Fruit fly (Drosophila melanogaster) whole organism, embryonic: ENCODE data around the gene CG11470.

Experiments used
- Atf-2 ChIP-seq: fragments of 200-800 bp; sonication (Bioruptor generic); optimal IDR thresholded peaks from 2 replicates; lab custom pipeline; 2016; ENCODE audit warnings: missing biosample characterization, missing genetic modification characterization
- B-H2 ChIP-seq: fragments of 200-800 bp; sonication (Bioruptor generic); optimal IDR thresholded peaks from 2 replicates; lab custom pipeline; 2018; ENCODE audit warnings: missing biosample characterization, mild to moderate bottlenecking, missing genetic modification characterization
- Bteb2 ChIP-seq: fragments of 200-800 bp; sonication (Bioruptor generic); optimal IDR thresholded peaks from 2 replicates; lab custom pipeline; 2016; ENCODE audit warnings: missing biosample characterization, missing genetic modification characterization
- CG10565 ChIP-seq: fragments of 200-800 bp; sonication (Bioruptor generic); optimal IDR thresholded peaks from 3 replicates; lab custom pipeline; 2016; ENCODE audit warnings: missing biosample characterization, mild to moderate bottlenecking, missing genetic modification characterization
- CG11560 ChIP-seq: fragments of 200-800 bp; sonication (Bioruptor generic); IDR thresholded peaks from 3 replicates; pipeline ENCODE4 v1.3.6; 2022; ENCODE audit warnings: missing biosample characterization, missing genetic modification characterization
- CG11695 ChIP-seq: fragments of 200-800 bp; sonication (Bioruptor generic); IDR thresholded peaks from 3 replicates; pipeline ENCODE4 v1.3.6; 2022; ENCODE audit warnings: missing biosample characterization, missing genetic modification characterization
- CG11723 ChIP-seq: fragments of 200-800 bp; sonication (Bioruptor generic); optimal IDR thresholded peaks from 2 replicates; lab custom pipeline; 2017; ENCODE audit warnings: missing biosample characterization, mild to moderate bottlenecking, missing genetic modification characterization
- CG12104 ChIP-seq: fragments of 200-800 bp; sonication (Bioruptor generic); optimal IDR thresholded peaks from 3 replicates; lab custom pipeline; 2016; ENCODE audit warnings: missing biosample characterization, missing genetic modification characterization
- CG17186 ChIP-seq: fragments of 200-800 bp; sonication (Bioruptor generic); optimal IDR thresholded peaks from 3 replicates; lab custom pipeline; 2017; ENCODE audit warnings: missing biosample characterization, missing genetic modification reagents, missing genetic modification characterization
- CG17359 ChIP-seq: fragments of 200-800 bp; sonication (Bioruptor generic); optimal IDR thresholded peaks from 3 replicates; lab custom pipeline; 2018; ENCODE audit warnings: missing biosample characterization, mild to moderate bottlenecking, missing genetic modification characterization, moderate library complexity
- CG32767 ChIP-seq: fragments of 200-800 bp; sonication (Bioruptor generic); IDR thresholded peaks from 2 replicates; pipeline ENCODE4 v1.3.6; 2022; ENCODE audit warnings: missing biosample characterization, missing genetic modification characterization
- CG32772 ChIP-seq: fragments of 200-800 bp; sonication (Bioruptor generic); IDR thresholded peaks from 2 replicates; pipeline ENCODE4 v1.3.6; 2022; ENCODE audit warnings: missing biosample characterization, missing genetic modification characterization
- CG4707 ChIP-seq: fragments of 200-800 bp; sonication (Bioruptor generic); optimal IDR thresholded peaks from 2 replicates; lab custom pipeline; 2018; ENCODE audit warnings: missing biosample characterization, mild to moderate bottlenecking, missing genetic modification characterization, moderate library complexity
- CG5245 ChIP-seq: fragments of 200-800 bp; sonication (Bioruptor generic); optimal IDR thresholded peaks from 3 replicates; lab custom pipeline; 2016; ENCODE audit warnings: missing biosample characterization, missing genetic modification characterization
- CG7963 ChIP-seq: fragments of 200-800 bp; sonication (Bioruptor generic); IDR thresholded peaks from 3 replicates; pipeline ENCODE4 v1.3.6; 2022; ENCODE audit warnings: missing biosample characterization, missing genetic modification characterization; ENCODE audit not compliant: partially characterized antibody
- CG7987 ChIP-seq: fragments of 200-800 bp; sonication (Bioruptor generic); optimal IDR thresholded peaks from 2 replicates; lab custom pipeline; 2018; ENCODE audit warnings: missing biosample characterization, mild to moderate bottlenecking, missing genetic modification characterization, moderate library complexity
- CG9797 ChIP-seq: fragments of 200-800 bp; sonication (Bioruptor generic); optimal IDR thresholded peaks from 3 replicates; lab custom pipeline; 2018; ENCODE audit warnings: missing biosample characterization, mild to moderate bottlenecking, missing genetic modification characterization
- CG9817 ChIP-seq: fragments of 200-800 bp; sonication (Bioruptor generic); optimal IDR thresholded peaks from 2 replicates; lab custom pipeline; 2018; ENCODE audit warnings: missing biosample characterization, mild to moderate bottlenecking, missing genetic modification characterization, moderate library complexity
- Eip74EF ChIP-seq, 2 experiments: fragments of 200-800 bp in 1 of 2; fragments of >200 bp in 1 of 2; sonication (Bioruptor generic) in 1 of 2; optimal IDR thresholded peaks; 2 replicates each; lab custom pipeline; 2017 to 2019; ENCODE audit warnings: missing biosample characterization in 2 of 2, missing genetic modification characterization in 2 of 2, mild to moderate bottlenecking in 1 of 2, moderate library complexity in 1 of 2
- Ets65A ChIP-seq: fragments of 200-800 bp; sonication (Bioruptor generic); peaks from one replicate; lab custom pipeline; 2016; ENCODE audit warnings: missing biosample characterization, missing genetic modification characterization
- Fer1 ChIP-seq: fragments of 200-800 bp; sonication (Bioruptor generic); optimal IDR thresholded peaks from 2 replicates; lab custom pipeline; 2017; ENCODE audit warnings: missing biosample characterization, mild to moderate bottlenecking, missing genetic modification characterization
- Gug ChIP-seq: fragments of 200-800 bp; sonication (Bioruptor generic); IDR thresholded peaks from 4 replicates; pipeline ENCODE4 v1.3.6; 2022; ENCODE audit warnings: missing biosample characterization, missing genetic modification characterization
- Hmr ChIP-seq: fragments of 200-800 bp; sonication (Bioruptor generic); optimal IDR thresholded peaks from 3 replicates; lab custom pipeline; 2017; ENCODE audit warnings: mild to moderate bottlenecking, missing biosample characterization, missing genetic modification reagents, missing genetic modification characterization
- Kr ChIP-seq: fragments of 200-800 bp; sonication (Bioruptor generic); optimal IDR thresholded peaks from 2 replicates; lab custom pipeline; 2017; ENCODE audit warnings: missing biosample characterization, mild to moderate bottlenecking, missing genetic modification characterization
- MBD-R2 ChIP-seq: fragments of 200-800 bp; sonication (Bioruptor generic); IDR thresholded peaks from 2 replicates; pipeline ENCODE4 v1.3.6; 2022; ENCODE audit warnings: missing biosample characterization, missing genetic modification characterization
- Nf-YB ChIP-seq: fragments of 200-800 bp; sonication (Bioruptor generic); optimal IDR thresholded peaks from 3 replicates; lab custom pipeline; 2019; ENCODE audit warnings: missing biosample characterization, mild to moderate bottlenecking, missing genetic modification characterization, moderate library complexity
- Nf-YC ChIP-seq: fragments of 200-800 bp; optimal IDR thresholded peaks from 3 replicates; lab custom pipeline; 2019; ENCODE audit warnings: missing biosample characterization, mild to moderate bottlenecking, missing genetic modification characterization, moderate library complexity
- Side ChIP-seq: fragments of 200-800 bp; sonication (Bioruptor generic); optimal IDR thresholded peaks from 2 replicates; lab custom pipeline; 2016; ENCODE audit warnings: missing biosample characterization, missing genetic modification characterization
- Sox102F ChIP-seq: fragments of 200-800 bp; sonication (Bioruptor generic); optimal IDR thresholded peaks from 2 replicates; lab custom pipeline; 2018; ENCODE audit warnings: missing biosample characterization, mild to moderate bottlenecking, missing genetic modification characterization, moderate library complexity
- bab2 ChIP-seq: fragments of 200-800 bp; sonication (Bioruptor generic); optimal IDR thresholded peaks from 2 replicates; lab custom pipeline; 2016; ENCODE audit warnings: missing biosample characterization, missing genetic modification characterization
- cg ChIP-seq: fragments of 200-800 bp; sonication (Bioruptor generic); optimal IDR thresholded peaks from 3 replicates; lab custom pipeline; 2019; ENCODE audit warnings: missing biosample characterization, mild to moderate bottlenecking, missing genetic modification characterization, moderate library complexity
- ci ChIP-seq: fragments of 200-800 bp; sonication (Bioruptor generic); IDR thresholded peaks from 3 replicates; pipeline ENCODE4 v1.3.6; 2022; ENCODE audit warnings: missing biosample characterization, missing genetic modification characterization
- dati ChIP-seq: fragments of 200-800 bp; sonication (Bioruptor generic); IDR thresholded peaks from 2 replicates; pipeline ENCODE4 v1.3.6; 2022; ENCODE audit warnings: missing biosample characterization, missing genetic modification characterization
- dmrt99B ChIP-seq: fragments of 200-800 bp; sonication (Bioruptor generic); optimal IDR thresholded peaks from 2 replicates; lab custom pipeline; 2018; ENCODE audit warnings: missing biosample characterization, mild to moderate bottlenecking, missing genetic modification characterization, moderate library complexity
- ems ChIP-seq: fragments of 200-800 bp; sonication (Bioruptor generic); optimal IDR thresholded peaks from 3 replicates; lab custom pipeline; 2016; ENCODE audit warnings: missing biosample characterization, missing genetic modification characterization
- ewg ChIP-seq: fragments of 200-800 bp; sonication (Bioruptor generic); optimal IDR thresholded peaks from 3 replicates; lab custom pipeline; 2017; ENCODE audit warnings: mild to moderate bottlenecking, missing biosample characterization, missing genetic modification reagents, missing genetic modification characterization
- ftz-f1 ChIP-seq: fragments of 200-800 bp; sonication (Bioruptor generic); optimal IDR thresholded peaks from 2 replicates; lab custom pipeline; 2016; ENCODE audit warnings: missing biosample characterization, missing genetic modification characterization
- grau ChIP-seq: fragments of 200-800 bp; optimal IDR thresholded peaks from 3 replicates; lab custom pipeline; 2019; ENCODE audit warnings: missing biosample characterization, mild to moderate bottlenecking, missing genetic modification characterization, moderate library complexity
- maf-S ChIP-seq: fragments of 200-800 bp; sonication (Bioruptor generic); optimal IDR thresholded peaks from 2 replicates; lab custom pipeline; 2016; ENCODE audit warnings: missing biosample characterization, missing genetic modification characterization
- mirr ChIP-seq: fragments of 200-800 bp; sonication (Bioruptor generic); optimal IDR thresholded peaks from 3 replicates; lab custom pipeline; 2018; ENCODE audit warnings: missing biosample characterization, mild to moderate bottlenecking, missing genetic modification characterization
- nmo ChIP-seq: fragments of 200-800 bp; sonication (Bioruptor generic); optimal IDR thresholded peaks from 2 replicates; lab custom pipeline; 2018; ENCODE audit warnings: missing biosample characterization, mild to moderate bottlenecking, missing genetic modification characterization, moderate library complexity
- pros ChIP-seq: fragments of 200-800 bp; sonication (Bioruptor generic); optimal IDR thresholded peaks from 3 replicates; lab custom pipeline; 2019; ENCODE audit warnings: missing biosample characterization, mild to moderate bottlenecking, missing genetic modification characterization, moderate library complexity
- run ChIP-seq: fragments of 200-800 bp; sonication (Bioruptor generic); optimal IDR thresholded peaks from 3 replicates; lab custom pipeline; 2018; ENCODE audit warnings: missing biosample characterization, mild to moderate bottlenecking, missing genetic modification characterization
- salm ChIP-seq: fragments of 200-800 bp; sonication (Bioruptor generic); optimal IDR thresholded peaks from 2 replicates; lab custom pipeline; 2018; ENCODE audit warnings: missing biosample characterization, mild to moderate bottlenecking, missing genetic modification characterization
- schlank ChIP-seq: fragments of 200-800 bp; sonication (Bioruptor generic); optimal IDR thresholded peaks from 2 replicates; lab custom pipeline; 2018; ENCODE audit warnings: missing biosample characterization, mild to moderate bottlenecking, missing genetic modification characterization
- slp2 ChIP-seq: fragments of 200-800 bp; sonication (Bioruptor generic); optimal IDR thresholded peaks from 2 replicates; lab custom pipeline; 2016; ENCODE audit warnings: missing biosample characterization, missing genetic modification characterization
- sna ChIP-seq: fragments of 200-800 bp; sonication (Bioruptor generic); IDR thresholded peaks from 2 replicates; pipeline ENCODE4 v1.3.6; 2022; ENCODE audit warnings: missing biosample characterization, missing genetic modification characterization; ENCODE audit not compliant: partially characterized antibody
- tna ChIP-seq: fragments of 200-800 bp; sonication (Bioruptor generic); IDR thresholded peaks from 2 replicates; pipeline ENCODE4 v1.3.6; 2022; ENCODE audit warnings: missing biosample characterization, missing genetic modification characterization; ENCODE audit not compliant: partially characterized antibody

CG11470 gene

DNA sequence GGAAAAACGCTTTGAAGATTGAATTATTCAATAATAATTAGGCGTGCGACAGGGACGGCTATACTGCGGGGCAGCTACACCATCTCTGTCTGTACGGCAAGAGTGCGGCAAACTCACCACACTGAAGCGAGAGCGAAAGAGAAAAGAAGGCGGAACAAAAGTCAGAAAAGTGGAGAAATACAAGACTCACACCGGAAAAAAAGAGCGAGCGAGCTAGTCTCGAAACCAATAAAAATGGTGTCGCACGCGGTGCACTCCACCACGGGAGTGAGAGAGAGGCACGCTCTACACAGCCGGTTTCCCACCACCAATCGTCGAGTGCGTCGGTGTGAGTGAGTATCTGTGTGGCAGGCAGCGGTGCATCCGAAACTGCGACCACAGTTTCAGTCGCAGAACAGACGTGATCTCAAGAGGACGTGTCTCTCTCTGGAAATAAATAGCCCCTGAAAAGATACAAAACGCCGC lies 33.5 kb downstream of the CG11470 start, which contains the start of gene Dr (continued):
- peak; percentile 86 for TF ChIP-seq ewg (GFP tag; lab: Kevin White, UChicago)
- peak; percentile 30 for TF ChIP-seq Side (GFP tag; lab: Kevin White, UChicago)
- 0 out of 2 replicates have a peak, but pooled peaks have one; percentile 25 for TF ChIP-seq tna
- TF ChIP-seq Ets65A (GFP tag; lab: Kevin White, UChicago) = no peak
- TF ChIP-seq nmo = peak; percentile 59
- TF ChIP-seq Gug (GFP tag; lab: Robert Waterston, UW) = no peak
- TF ChIP-seq CG11695 (GFP tag; lab: Robert Waterston, UW) = peak; percentile 41; the same call in 1 of the 3 replicates
- TF ChIP-seq MBD-R2 (GFP tag; lab: Robert Waterston, UW) = peak; percentile 18; the same call in 1 of the 2 replicates

- TF ChIP-seq maf-S (GFP tag; lab: Kevin White, UChicago) = no peak
- no peak for TF ChIP-seq Kr (GFP tag; lab: Kevin White, UChicago)
- TF ChIP-seq pros = peak; percentile 40
- no peak for TF ChIP-seq Sox102F (GFP tag; lab: Kevin White, UChicago)
- TF ChIP-seq cg (GFP tag; lab: Kevin White, UChicago) = peak; percentile 72
- no peak for TF ChIP-seq CG9817 (tag; lab: Kevin White, UChicago)
- peak; percentile 81 for TF ChIP-seq Nf-YC (tag; lab: Kevin White, UChicago)
- no peak for TF ChIP-seq Atf-2 (GFP tag; lab: Kevin White, UChicago)
- no peak for TF ChIP-seq Eip74EF (GFP tag; optimal IDR thresholded peaks at IDR 0.05; lab: Kevin White, UChicago)
- no peak for TF ChIP-seq Bteb2
- TF ChIP-seq CG7987 (GFP tag; lab: Kevin White, UChicago) = no peak
- no peak for TF ChIP-seq CG10565 (GFP tag; lab: Kevin White, UChicago)
- TF ChIP-seq CG12104 (GFP tag; lab: Kevin White, UChicago) = no peak
- no peak for TF ChIP-seq B-H2 (GFP tag; lab: Kevin White, UChicago)
- no peak for TF ChIP-seq salm
- TF ChIP-seq CG17186 (GFP tag; lab: Kevin White, UChicago) = no peak
- no peak for TF ChIP-seq CG5245 (GFP tag; lab: Kevin White, UChicago)
- no peak for TF ChIP-seq Hmr
- peak; percentile 40 for TF ChIP-seq mirr
- TF ChIP-seq sna (GFP tag; lab: Robert Waterston, UW) = no peak
- no peak for TF ChIP-seq CG32772 (GFP tag; lab: Robert Waterston, UW)
- TF ChIP-seq bab2 (GFP tag; lab: Kevin White, UChicago) = no peak
- TF ChIP-seq CG11723 (GFP tag; lab: Kevin White, UChicago) = no peak
- TF ChIP-seq Fer1 (GFP tag; lab: Kevin White, UChicago) = no peak
- TF ChIP-seq CG11560 = no peak
- TF ChIP-seq schlank = no peak
- no peak for TF ChIP-seq CG9797 (GFP tag; lab: Kevin White, UChicago)
- TF ChIP-seq CG32767 (GFP tag; lab: Robert Waterston, UW) = no peak
- peak; percentile 57 for TF ChIP-seq run (tag; lab: Kevin White, UChicago)
- TF ChIP-seq ftz-f1 (GFP tag; lab: Kevin White, UChicago) = no peak
- no peak for TF ChIP-seq ci (GFP tag; lab: Robert Waterston, UW)
- TF ChIP-seq slp2 (GFP tag; lab: Kevin White, UChicago) = no peak
- no peak for TF ChIP-seq grau (tag; lab: Kevin White, UChicago)
- TF ChIP-seq CG17359 = no peak
- TF ChIP-seq dmrt99B = no peak
- TF ChIP-seq CG7963 (GFP tag; lab: Robert Waterston, UW) = no peak
- no peak for TF ChIP-seq dati (GFP tag; lab: Robert Waterston, UW)
- peak; percentile 68 for TF ChIP-seq Nf-YB
- no peak for TF ChIP-seq ems
- no peak for TF ChIP-seq CG4707 (GFP tag; lab: Kevin White, UChicago)
Measured at dm6 chr3R:29552830-29553583, 36.6 kb downstream of the CG11470 start.
